Worm (Caenorhabditis elegans) whole organism, late embryonic: ENCODE results near the gene str-9.

Experiments used
- ama-1 ChIP-seq: fragments of 150-350 bp; optimal IDR thresholded peaks from 2 replicates; lab custom pipeline; 2014
- madf-2 ChIP-seq: sonication (generic microtip); optimal IDR thresholded peaks from 2 replicates; lab custom pipeline; 2017; ENCODE audit warnings: missing genetic modification characterization, missing compliant biosample characterization
- ttx-3 ChIP-seq: sonication (generic microtip); optimal IDR thresholded peaks from 2 replicates; lab custom pipeline; 2016; ENCODE audit warnings: missing genetic modification reagents, missing genetic modification characterization, missing compliant biosample characterization
- zip-5 ChIP-seq: sonication (generic microtip); optimal IDR thresholded peaks from 2 replicates; lab custom pipeline; 2016; ENCODE audit warnings: missing genetic modification characterization, missing compliant biosample characterization

- TF ChIP-seq madf-2 (tag; lab: Kevin White, UChicago), result no peak
- no peak for TF ChIP-seq ttx-3
- TF ChIP-seq zip-5, result no peak
- TF ChIP-seq ama-1 (lab: Kevin White, UChicago), result no peak
These were observed 25.0 kb upstream of the str-9 start, which contains the start of gene T23D5.3 for ce11 chrV:15733568-15733967.
